Worm (Caenorhabditis elegans) whole organism, L1 larva: ENCODE data around the gene R02D1.2.

Source experiments
- F16B12.6 ChIP-seq: fragments of 150-350 bp; optimal IDR thresholded peaks from 2 replicates; lab custom pipeline; 2014; ENCODE audit warnings: missing biosample characterization, missing genetic modification characterization
- ama-1 ChIP-seq: fragments of 150-350 bp; optimal IDR thresholded peaks from 2 replicates; lab custom pipeline; 2014
- blmp-1 ChIP-seq: fragments of 150-350 bp; optimal IDR thresholded peaks from 2 replicates; lab custom pipeline; 2014; ENCODE audit warnings: missing biosample characterization, missing genetic modification characterization
- dpl-1 ChIP-seq, 3 experiments: fragments of 150-350 bp in 2 of 3; sonication (generic microtip) in 1 of 3; optimal IDR thresholded peaks; 2 replicates each; lab custom pipeline; 2014 to 2017; ENCODE audit warnings: missing biosample characterization in 3 of 3, missing genetic modification characterization in 3 of 3, missing genetic modification reagents in 3 of 3
- egl-27 ChIP-seq, 2 experiments: fragments of 150-350 bp in 1 of 2; sonication (generic microtip); optimal IDR thresholded peaks; 3 replicates each; lab custom pipeline; 2017 to 2018; ENCODE audit warnings: missing biosample characterization in 2 of 2, missing genetic modification characterization in 2 of 2, missing genetic modification reagents in 2 of 2
- elt-3 ChIP-seq, 6 experiments: fragments of 150-350 bp in 1 of 6; sonication (generic microtip); optimal IDR thresholded peaks; 2 replicates each; lab custom pipeline; 2017 to 2018; ENCODE audit warnings: missing biosample characterization in 6 of 6, missing genetic modification characterization in 6 of 6, inconsistent platforms in 1 of 6
- lin-13 ChIP-seq: fragments of 150-350 bp; optimal IDR thresholded peaks from 2 replicates; lab custom pipeline; 2014; ENCODE audit warnings: missing biosample characterization, missing genetic modification reagents, missing genetic modification characterization
- lsy-2 ChIP-seq, 2 experiments: fragments of 150-350 bp; optimal IDR thresholded peaks; 2 replicates each; lab custom pipeline; 2014; ENCODE audit warnings: missing biosample characterization in 2 of 2, missing genetic modification characterization in 2 of 2
- nhr-20 ChIP-seq: sonication (generic microtip); optimal IDR thresholded peaks from 2 replicates; lab custom pipeline; 2016; ENCODE audit warnings: mild to moderate bottlenecking, missing genetic modification characterization, missing compliant biosample characterization
- nhr-237 ChIP-seq: fragments of 150-350 bp; optimal IDR thresholded peaks from 2 replicates; lab custom pipeline; 2014; ENCODE audit warnings: missing biosample characterization, missing genetic modification characterization
- nhr-76 ChIP-seq: sonication (generic microtip); optimal IDR thresholded peaks from 2 replicates; lab custom pipeline; 2017; ENCODE audit warnings: missing biosample characterization, missing genetic modification characterization
- pag-3 ChIP-seq: sonication (generic microtip); optimal IDR thresholded peaks from 2 replicates; lab custom pipeline; 2017; ENCODE audit warnings: missing genetic modification characterization, mild to moderate bottlenecking, missing compliant biosample characterization, antibody characterized with exemption, borderline replicate concordance; ENCODE audit not compliant: insufficient read depth
- pqm-1 ChIP-seq: sonication (generic microtip); optimal IDR thresholded peaks from 3 replicates; lab custom pipeline; 2017; ENCODE audit warnings: missing biosample characterization, missing genetic modification characterization
- sptf-1 ChIP-seq: fragments of 150-350 bp; optimal IDR thresholded peaks from 2 replicates; lab custom pipeline; 2014; ENCODE audit warnings: missing biosample characterization, missing genetic modification characterization

DNA sequence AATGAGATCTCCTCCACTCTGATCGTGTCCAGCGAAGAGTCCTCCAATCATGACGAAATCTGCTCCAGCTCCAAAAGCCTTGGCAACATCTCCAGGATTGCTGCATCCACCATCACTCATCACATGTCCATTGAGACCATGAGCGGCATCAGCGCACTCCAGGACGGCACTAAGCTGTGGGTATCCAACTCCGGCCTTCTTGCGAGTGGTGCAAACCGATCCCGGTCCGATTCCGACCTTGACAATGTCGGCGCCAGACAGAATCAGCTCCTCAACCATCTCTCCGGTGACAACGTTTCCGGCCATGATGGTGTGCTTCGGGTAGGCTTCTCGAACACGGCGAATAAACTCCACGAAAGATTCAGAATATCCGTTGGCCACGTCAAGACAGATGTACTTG, 47.9 kb upstream of the R02D1.2 start:
- TF ChIP-seq lin-13 (no peak), nhr-237 (no peak), dpl-1 (GFP tag; optimal IDR thresholded peaks at IDR 0.05; lab: Kevin White, UChicago) (no peak), elt-3 (tag; optimal IDR thresholded peaks at IDR 0.05; lab: Kevin White, UChicago) (no peak), ama-1 (lab: Kevin White, UChicago) (no peak), lsy-2 (tag; optimal IDR thresholded peaks at IDR 0.05; lab: Kevin White, UChicago) (no peak), sptf-1 (tag; lab: Kevin White, UChicago) (no peak), F16B12.6 (tag; lab: Kevin White, UChicago) (no peak), nhr-20 (tag; lab: Kevin White, UChicago) (no peak), pag-3 (no peak), egl-27 (tag; optimal IDR thresholded peaks at IDR 0.05; lab: Kevin White, UChicago) (no peak), nhr-76 (tag; lab: Kevin White, UChicago) (no peak), pqm-1 (no peak), blmp-1 (tag; lab: Kevin White, UChicago) (no peak)
